Worm (Caenorhabditis elegans) whole organism, L4 larva: ENCODE measurements around the gene gpcp-2.

Experiments
- D1046.2 ChIP-seq: fragments of 200-800 bp; sonication (Bioruptor generic); IDR thresholded peaks from 2 replicates; pipeline ENCODE4 v1.3.6; 2022; ENCODE audit warnings: missing genetic modification characterization, missing compliant biosample characterization
- F10B5.3 ChIP-seq: sonication (generic microtip); optimal IDR thresholded peaks from 2 replicates; lab custom pipeline; 2016; ENCODE audit warnings: mild to moderate bottlenecking, missing genetic modification characterization, missing compliant biosample characterization
- F37D6.2 ChIP-seq: sonication (generic microtip); optimal IDR thresholded peaks from 2 replicates; lab custom pipeline; 2016; ENCODE audit warnings: mild to moderate bottlenecking, missing genetic modification characterization, missing compliant biosample characterization
- F44E2.7 ChIP-seq: fragments of 200-800 bp; sonication (Bioruptor generic); IDR thresholded peaks from 2 replicates; pipeline ENCODE4 v2.1.2; 2022; ENCODE audit warnings: missing genetic modification characterization, missing compliant biosample characterization
- F49E8.2 ChIP-seq: sonication (generic microtip); optimal IDR thresholded peaks from 2 replicates; lab custom pipeline; 2016; ENCODE audit warnings: missing compliant biosample characterization, mild to moderate bottlenecking, missing genetic modification characterization, borderline replicate concordance
- T20F7.1 ChIP-seq: fragments of 200-800 bp; sonication (Bioruptor generic); optimal IDR thresholded peaks from 2 replicates; lab custom pipeline; 2018; ENCODE audit warnings: mild to moderate bottlenecking, missing genetic modification characterization, missing compliant biosample characterization
- T26A8.4 ChIP-seq: fragments of 200-800 bp; sonication (Bioruptor generic); IDR thresholded peaks from 2 replicates; pipeline ENCODE4 v1.3.6; 2022; ENCODE audit warnings: missing genetic modification characterization, missing compliant biosample characterization
- Y5F2A.4 ChIP-seq: fragments of 200-800 bp; sonication (Bioruptor generic); optimal IDR thresholded peaks from 2 replicates; lab custom pipeline; 2018; ENCODE audit warnings: mild to moderate bottlenecking, missing genetic modification characterization, missing compliant biosample characterization
- Y75B8A.6 ChIP-seq: fragments of 200-800 bp; sonication (Bioruptor generic); IDR thresholded peaks from 2 replicates; pipeline ENCODE4 v1.3.6; 2022; ENCODE audit warnings: missing genetic modification reagents, missing genetic modification characterization, missing compliant biosample characterization
- aha-1 ChIP-seq: fragments of 150-350 bp; peaks from one replicate; lab custom pipeline; 2014; ENCODE audit warnings: missing biosample characterization, missing genetic modification characterization
- ama-1 ChIP-seq: fragments of 150-350 bp; optimal IDR thresholded peaks from 2 replicates; lab custom pipeline; 2014; ENCODE audit warnings: inconsistent platforms, mixed read lengths
- ceh-28 ChIP-seq: fragments of 150-350 bp; optimal IDR thresholded peaks from 2 replicates; lab custom pipeline; 2014; ENCODE audit warnings: missing biosample characterization, missing genetic modification reagents, missing genetic modification characterization
- ceh-32 ChIP-seq: sonication (generic microtip); optimal IDR thresholded peaks from 2 replicates; lab custom pipeline; 2016; ENCODE audit warnings: mild to moderate bottlenecking, missing genetic modification characterization, missing compliant biosample characterization; ENCODE audit not compliant: poor library complexity
- ctbp-1 ChIP-seq: fragments of 200-800 bp; sonication (Bioruptor generic); IDR thresholded peaks from 2 replicates; pipeline ENCODE4 v1.3.6; 2022; ENCODE audit warnings: missing genetic modification reagents, missing genetic modification characterization, missing compliant biosample characterization
- daf-19 ChIP-seq: fragments of 200-800 bp; sonication (Bioruptor generic); conservative IDR thresholded peaks from 2 replicates; pipeline ENCODE4 v1.3.6; 2022; ENCODE audit warnings: missing genetic modification characterization, missing compliant biosample characterization
- dmd-8 ChIP-seq: fragments of 200-800 bp; sonication (Bioruptor generic); IDR thresholded peaks from 2 replicates; pipeline ENCODE4 v1.3.6; 2022; ENCODE audit warnings: missing genetic modification characterization, missing compliant biosample characterization
- dpl-1 ChIP-seq: fragments of 150-350 bp; optimal IDR thresholded peaks from 2 replicates; lab custom pipeline; 2014; ENCODE audit warnings: missing biosample characterization, missing genetic modification reagents, missing genetic modification characterization
- fkh-10 ChIP-seq: fragments of 150-350 bp; optimal IDR thresholded peaks from 2 replicates; lab custom pipeline; 2014; ENCODE audit warnings: missing biosample characterization, missing genetic modification reagents, missing genetic modification characterization
- hif-1 ChIP-seq, 2 experiments: sonication (generic microtip); optimal IDR thresholded peaks; 2 replicates each; lab custom pipeline; 2016 to 2017; ENCODE audit warnings: missing compliant biosample characterization in 2 of 2, missing genetic modification characterization in 2 of 2, missing genetic modification reagents in 2 of 2, missing genotype in 2 of 2, mild to moderate bottlenecking in 1 of 2
- madf-5 ChIP-seq, 2 experiments: fragments of 200-800 bp; sonication (Bioruptor generic); IDR thresholded peaks; 2 replicates each; pipeline ENCODE4 v1.3.6; 2022; ENCODE audit warnings: missing compliant biosample characterization in 2 of 2, missing genetic modification characterization in 2 of 2
- mep-1 ChIP-seq: fragments of 150-350 bp; sonication (generic microtip); optimal IDR thresholded peaks from 3 replicates; lab custom pipeline; 2014; ENCODE audit warnings: missing biosample characterization, missing genetic modification characterization
- mes-2 ChIP-seq: sonication (generic microtip); optimal IDR thresholded peaks from 2 replicates; lab custom pipeline; 2016; ENCODE audit warnings: missing genotype, mild to moderate bottlenecking, missing genetic modification characterization, missing compliant biosample characterization; ENCODE audit not compliant: poor library complexity, severe bottlenecking
- nhr-102 ChIP-seq: sonication (generic microtip); optimal IDR thresholded peaks from 2 replicates; lab custom pipeline; 2016; ENCODE audit warnings: mild to moderate bottlenecking, missing genetic modification characterization, moderate library complexity, missing compliant biosample characterization
- nhr-111 ChIP-seq: fragments of 200-800 bp; sonication (Bioruptor generic); optimal IDR thresholded peaks from 2 replicates; lab custom pipeline; 2018; ENCODE audit warnings: mild to moderate bottlenecking, missing genetic modification characterization, missing compliant biosample characterization
- nhr-25 ChIP-seq: sonication (generic microtip); optimal IDR thresholded peaks from 2 replicates; lab custom pipeline; 2017; ENCODE audit warnings: missing genetic modification characterization, mild to moderate bottlenecking, missing compliant biosample characterization, antibody characterized with exemption, moderate library complexity, borderline replicate concordance; ENCODE audit not compliant: insufficient read depth
- nhr-28 ChIP-seq: fragments of 150-350 bp; optimal IDR thresholded peaks from 2 replicates; lab custom pipeline; 2014; ENCODE audit warnings: missing biosample characterization, missing genetic modification characterization
- nhr-48 ChIP-seq: sonication (generic microtip); optimal IDR thresholded peaks from 2 replicates; lab custom pipeline; 2016; ENCODE audit warnings: mild to moderate bottlenecking, missing genetic modification characterization, missing compliant biosample characterization
- nhr-76 ChIP-seq: fragments of 150-350 bp; optimal IDR thresholded peaks from 2 replicates; lab custom pipeline; 2014; ENCODE audit warnings: missing biosample characterization, missing genetic modification characterization
- rbr-2 ChIP-seq: sonication (generic microtip); optimal IDR thresholded peaks from 2 replicates; lab custom pipeline; 2016; ENCODE audit warnings: missing genotype, missing genetic modification characterization, missing compliant biosample characterization
- saeg-2 ChIP-seq: fragments of 200-800 bp; sonication (Bioruptor generic); IDR thresholded peaks from 2 replicates; pipeline ENCODE4 v1.3.6; 2022; ENCODE audit warnings: missing genetic modification reagents, missing genetic modification characterization, missing compliant biosample characterization
- snpc-1.2 ChIP-seq: fragments of 200-800 bp; sonication (Bioruptor generic); IDR thresholded peaks from 2 replicates; pipeline ENCODE4 v1.3.6; 2022; ENCODE audit warnings: missing genetic modification reagents, missing genetic modification characterization, missing compliant biosample characterization
- spr-1 ChIP-seq: sonication (generic microtip); optimal IDR thresholded peaks from 2 replicates; lab custom pipeline; 2016; ENCODE audit warnings: mild to moderate bottlenecking, missing genetic modification characterization, missing compliant biosample characterization
- spr-3 ChIP-seq: fragments of 200-800 bp; sonication (Bioruptor generic); optimal IDR thresholded peaks from 2 replicates; lab custom pipeline; 2018; ENCODE audit warnings: mild to moderate bottlenecking, missing genetic modification characterization, missing compliant biosample characterization
- tag-97 ChIP-seq: fragments of 200-800 bp; sonication (Bioruptor generic); IDR thresholded peaks from 2 replicates; pipeline ENCODE4 v1.3.6; 2022; ENCODE audit warnings: missing genetic modification characterization, missing compliant biosample characterization
- unc-39 ChIP-seq: sonication (generic microtip); optimal IDR thresholded peaks from 2 replicates; lab custom pipeline; 2017; ENCODE audit warnings: missing biosample characterization, missing genetic modification characterization
- unc-62 ChIP-seq, 3 experiments: fragments of 150-350 bp in 1 of 3; sonication (generic microtip); optimal IDR thresholded peaks in 2 of 3; peaks in 1 of 3; 1 replicate in 1 of 3; 2 replicates in 2 of 3; lab custom pipeline; 2014 to 2017; ENCODE audit warnings: missing biosample characterization in 3 of 3, missing genetic modification characterization in 3 of 3, missing genetic modification reagents in 3 of 3, missing genotype in 1 of 3
- zag-1 ChIP-seq: fragments of 150-350 bp; optimal IDR thresholded peaks from 2 replicates; lab custom pipeline; 2014; ENCODE audit warnings: missing biosample characterization, missing genetic modification characterization
- zfp-2 ChIP-seq: sonication (generic microtip); optimal IDR thresholded peaks from 2 replicates; lab custom pipeline; 2016; ENCODE audit warnings: mild to moderate bottlenecking, missing genetic modification characterization, missing compliant biosample characterization
- zip-11 ChIP-seq: fragments of 200-800 bp; sonication (Bioruptor generic); IDR thresholded peaks from 2 replicates; pipeline ENCODE4 v1.3.6; 2022; ENCODE audit warnings: missing genetic modification characterization, missing compliant biosample characterization

The gpcp-2 gene

ce11 chrII:8057911-8058310 is 15.3 kb downstream of the gpcp-2 start:
- TF ChIP-seq nhr-76 (tag; lab: Kevin White, UChicago) (no peak), dmd-8 (GFP tag; lab: Robert Waterston, UW) (no peak), snpc-1.2 (GFP tag; lab: Robert Waterston, UW) (no peak), nhr-48 (tag; lab: Kevin White, UChicago) (no peak), daf-19 (GFP tag; lab: Robert Waterston, UW) (no peak), nhr-28 (no peak)

- no peak for TF ChIP-seq T26A8.4
- no peak for TF ChIP-seq F49E8.2 (tag; lab: Kevin White, UChicago)
- no peak for TF ChIP-seq nhr-102 (tag; lab: Kevin White, UChicago)
- TF ChIP-seq F10B5.3 (tag; lab: Kevin White, UChicago): no peak
- no peak for TF ChIP-seq F44E2.7
- no peak for TF ChIP-seq spr-3 (GFP tag; lab: Kevin White, UChicago)
- no peak for TF ChIP-seq ama-1 (lab: Kevin White, UChicago)
- TF ChIP-seq zfp-2 (tag; lab: Kevin White, UChicago): no peak
- TF ChIP-seq T20F7.1: no peak
Measured at ce11 chrII:8052850-8053249, 20.3 kb downstream of the gpcp-2 start, which contains the start of gene T05H10.4. TSS of gene T05H10.4 (plus strand) at chrII:8053150.

ce11 chrII:8052172-8052571 is 21.0 kb downstream of the gpcp-2 start:
- TF ChIP-seq hif-1 (tag; optimal IDR thresholded peaks at IDR 0.05; lab: Kevin White, UChicago) (no peak), fkh-10 (no peak), unc-62 (GFP tag; optimal IDR thresholded peaks at IDR 0.05 in 1 of 2; lab: Kevin White, UChicago) (peak in 1 of 2 experiments; percentile 7), unc-62 (tag; optimal IDR thresholded peaks at IDR 0.05; lab: Kevin White, UChicago) (no peak)

- peak; percentile 88 for TF ChIP-seq aha-1 (tag; lab: Kevin White, UChicago)
- TF ChIP-seq nhr-48 (tag; lab: Kevin White, UChicago): no peak
- TF ChIP-seq, all 104 proteins: peak for 1
Measured at ce11 chrII:8051330-8051729, 21.8 kb downstream of the gpcp-2 start.

- TF ChIP-seq nhr-25 (tag; lab: Kevin White, UChicago) (no peak), ctbp-1 (no peak), nhr-111 (GFP tag; lab: Kevin White, UChicago) (no peak), rbr-2 (tag; lab: Kevin White, UChicago) (no peak), unc-62 (GFP tag; optimal IDR thresholded peaks at IDR 0.05 in 1 of 2; lab: Kevin White, UChicago) (peak in 1 of 2 experiments; percentile 15), unc-62 (tag; optimal IDR thresholded peaks at IDR 0.05; lab: Kevin White, UChicago) (no peak), F37D6.2 (tag; lab: Kevin White, UChicago) (no peak), madf-5 (GFP tag; IDR thresholded peaks at IDR 0.05; lab: Robert Waterston, UW) (no peak), saeg-2 (no peak), nhr-48 (tag; lab: Kevin White, UChicago) (no peak)
Measured at ce11 chrII:8050477-8050876, 22.7 kb downstream of the gpcp-2 start, which contains the start of gene mtre-1. TSS of gene mtre-1 (minus strand) at chrII:8050577.

- TF ChIP-seq tag-97 (GFP tag; lab: Robert Waterston, UW) (no peak), unc-62 (GFP tag; optimal IDR thresholded peaks at IDR 0.05 in 1 of 2; lab: Kevin White, UChicago) (peak in 1 of 2 experiments; percentile 52), unc-62 (tag; optimal IDR thresholded peaks at IDR 0.05; lab: Kevin White, UChicago) (no peak)
Measured at ce11 chrII:8047264-8047663, 25.9 kb downstream of the gpcp-2 start, which contains the start of gene apn-1. TSS of gene apn-1 (plus strand) at chrII:8047564.

- TF ChIP-seq zip-11 (GFP tag; lab: Robert Waterston, UW) (no peak), dpl-1 (no peak), nhr-28 (no peak), Y5F2A.4 (no peak), mes-2 (tag; lab: Kevin White, UChicago) (no peak), nhr-48 (tag; lab: Kevin White, UChicago) (no peak), F10B5.3 (tag; lab: Kevin White, UChicago) (no peak), spr-1 (tag; lab: Kevin White, UChicago) (no peak), snpc-1.2 (GFP tag; lab: Robert Waterston, UW) (no peak), mep-1 (tag; lab: Kevin White, UChicago) (no peak), ceh-28 (no peak), Y75B8A.6 (GFP tag; lab: Robert Waterston, UW) (no peak), unc-39 (no peak), zag-1 (tag; lab: Kevin White, UChicago) (no peak), ceh-32 (tag; lab: Kevin White, UChicago) (no peak), D1046.2 (GFP tag; lab: Robert Waterston, UW) (no peak)
Measured at ce11 chrII:8042289-8042688, 30.9 kb downstream of the gpcp-2 start, which contains the start of gene T05H10.1. TSS of gene T05H10.1 (plus strand) at chrII:8042589.
